Worm (Caenorhabditis elegans): ENCODE data around the gene T19D7.7.

T19D7.7 gene

ce11 chrX:680920-681319 lies at the start of gene T19D7.7:
T19D7.7 (minus strand) TSS chrX:681020.
- TF ChIP-seq nhr-25 (tag; optimal IDR thresholded peaks at IDR 0.05) (no peak), nhr-6 (tag; optimal IDR thresholded peaks at IDR 0.05) (no peak), R02D3.7 (tag; optimal IDR thresholded peaks at IDR 0.05) (no peak), alr-1 (tag; optimal IDR thresholded peaks at IDR 0.05) (no peak), lsy-2 (tag; optimal IDR thresholded peaks at IDR 0.05) (no peak), zag-1 (tag; optimal IDR thresholded peaks at IDR 0.05) (no peak), F13H6.1 (tag; optimal IDR thresholded peaks at IDR 0.05) (no peak), nhr-77 (tag; optimal IDR thresholded peaks at IDR 0.05) (no peak), nhr-129 (tag; optimal IDR thresholded peaks at IDR 0.05) (no peak), ceh-82 (tag; optimal IDR thresholded peaks at IDR 0.05) (no peak), ztf-1 (GFP tag; conservative IDR thresholded peaks at IDR 0.05) (no peak), unc-39 (tag; optimal IDR thresholded peaks at IDR 0.05) (no peak), unc-55 (GFP tag; optimal IDR thresholded peaks at IDR 0.05) (no peak), egl-27 (tag; optimal IDR thresholded peaks at IDR 0.05) (no peak), ama-1 (optimal IDR thresholded peaks at IDR 0.05) (no peak), nhr-23 (tag; optimal IDR thresholded peaks at IDR 0.05) (no peak)

- TF ChIP-seq fos-1 (tag; optimal IDR thresholded peaks at IDR 0.05) (peak; percentile 47), elt-1 (tag; optimal IDR thresholded peaks at IDR 0.05) (no peak), sma-3 (GFP tag; optimal IDR thresholded peaks at IDR 0.05) (peak; percentile 1)
Observed at ce11 chrX:729062-729461, 48.2 kb upstream of the T19D7.7 start.

- TF ChIP-seq egl-27 (tag; optimal IDR thresholded peaks at IDR 0.05), result peak; percentile 27
- TF ChIP-seq lin-13 (GFP tag; optimal IDR thresholded peaks at IDR 0.05), result peak; percentile 40
- TF ChIP-seq unc-62 (GFP tag; optimal IDR thresholded peaks at IDR 0.05), result no peak
- peak; percentile 47 for TF ChIP-seq nhr-21 (tag; optimal IDR thresholded peaks at IDR 0.05)
- no peak for TF ChIP-seq dmd-4 (tag; optimal IDR thresholded peaks at IDR 0.05)
- TF ChIP-seq nhr-129 (tag; optimal IDR thresholded peaks at IDR 0.05), result peak; percentile 67
- no peak for TF ChIP-seq Y55F3AM.14 (GFP tag; optimal IDR thresholded peaks at IDR 0.05)
- TF ChIP-seq gmeb-1 (tag; optimal IDR thresholded peaks at IDR 0.05), result peak; percentile 56
- peak; percentile 17 for TF ChIP-seq mab-5 (tag; optimal IDR thresholded peaks at IDR 0.05)
- no peak for TF ChIP-seq ztf-11 (tag; optimal IDR thresholded peaks at IDR 0.05)
- TF ChIP-seq nhr-6 (tag; optimal IDR thresholded peaks at IDR 0.05), result peak; percentile 31
- TF ChIP-seq peb-1 (tag; optimal IDR thresholded peaks at IDR 0.05), result no peak
- TF ChIP-seq crh-2 (tag; optimal IDR thresholded peaks at IDR 0.05), result peak; percentile 75
- TF ChIP-seq fos-1 (tag; optimal IDR thresholded peaks at IDR 0.05), result peak; percentile 99
- peak; percentile 41 to 62 for TF ChIP-seq lsy-2 (tag; optimal IDR thresholded peaks at IDR 0.05)
- no peak for TF ChIP-seq mbf-1 (tag; optimal IDR thresholded peaks at IDR 0.05)
- TF ChIP-seq nhr-25 (tag; optimal IDR thresholded peaks at IDR 0.05), result peak; percentile 78
- TF ChIP-seq C34F6.9 (tag; optimal IDR thresholded peaks at IDR 0.05), result peak; percentile 67
- TF ChIP-seq nhr-10 (tag; optimal IDR thresholded peaks at IDR 0.05), result no peak
- no peak for TF ChIP-seq nhr-77 (tag; optimal IDR thresholded peaks at IDR 0.05)
- TF ChIP-seq unc-39 (tag; optimal IDR thresholded peaks at IDR 0.05), result no peak
- peak; percentile 74 for TF ChIP-seq sem-4 (tag; optimal IDR thresholded peaks at IDR 0.05)
- TF ChIP-seq unc-55 (GFP tag; optimal IDR thresholded peaks at IDR 0.05), result peak; percentile 33
- TF ChIP-seq ztf-1 (GFP tag; conservative IDR thresholded peaks at IDR 0.05), result no peak
- peak; percentile 57 for TF ChIP-seq sma-9 (GFP tag; optimal IDR thresholded peaks at IDR 0.05)
- TF ChIP-seq sma-9 (tag; optimal IDR thresholded peaks at IDR 0.05), result no peak
- peak; percentile 76 for TF ChIP-seq sma-3 (GFP tag; optimal IDR thresholded peaks at IDR 0.05)
- TF ChIP-seq ztf-4 (tag; optimal IDR thresholded peaks at IDR 0.05), result peak; percentile 19
- TF ChIP-seq skn-1 (tag; optimal IDR thresholded peaks at IDR 0.05), result no peak
- peak; percentile 55 for TF ChIP-seq ceh-16 (tag; optimal IDR thresholded peaks at IDR 0.05)
- TF ChIP-seq ZK546.5 (tag; optimal IDR thresholded peaks at IDR 0.05), result no peak
- no peak for TF ChIP-seq elt-3 (tag; optimal IDR thresholded peaks at IDR 0.05)
- peak; percentile 8 to 35 for TF ChIP-seq mdl-1 (tag; optimal IDR thresholded peaks at IDR 0.05)
- TF ChIP-seq lin-11 (tag; optimal IDR thresholded peaks at IDR 0.05), result peak; percentile 22
- peak; percentile 71 for TF ChIP-seq F13H6.1 (tag; optimal IDR thresholded peaks at IDR 0.05)
- TF ChIP-seq R02D3.7 (tag; optimal IDR thresholded peaks at IDR 0.05), result no peak
Observed at ce11 chrX:727737-728136, 46.9 kb upstream of the T19D7.7 start.

All from whole organism, L2 larva.